Fruit fly (Drosophila melanogaster): ENCODE data around the gene CG13288.

DNA sequence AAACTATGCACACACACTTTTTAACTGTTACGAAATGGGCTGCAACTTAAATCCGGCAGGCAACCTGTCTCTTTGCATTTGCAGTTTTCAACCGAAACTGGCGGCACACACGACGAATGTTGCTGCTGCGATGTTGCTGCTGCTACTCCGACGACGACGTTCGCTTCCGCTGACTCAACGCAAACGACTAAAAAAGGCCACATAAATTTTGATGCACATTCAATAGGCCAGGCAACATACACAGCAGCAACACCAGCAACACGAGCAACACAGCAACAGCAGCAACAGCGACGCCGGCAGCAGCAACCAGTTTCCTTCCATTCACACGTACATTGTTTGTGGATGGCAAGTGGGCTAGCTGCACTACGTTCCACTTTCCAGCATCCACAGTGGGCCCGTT lies 43.3 kb downstream of the CG13288 start, which contains the start of gene Egfrap:
- TF ChIP-seq Rel (GFP tag; optimal IDR thresholded peaks at IDR 0.05) (no peak), Rel (tag; optimal IDR thresholded peaks at IDR 0.05) (no peak), br (GFP tag; optimal IDR thresholded peaks at IDR 0.05) (no peak), pan (optimal IDR thresholded peaks at IDR 0.05) (no peak)
